Worm (Caenorhabditis elegans) whole organism, L1 larva: ENCODE data around the gene K08F9.1.
A peak's percentile ranks its signal among the peaks of the same experiment; 100 is the strongest.

Experiments
- C16A3.4 ChIP-seq: fragments of 150-350 bp; optimal IDR thresholded peaks from 2 replicates; lab custom pipeline; 2014; ENCODE audit warnings: missing biosample characterization, missing genetic modification characterization
- Y116A8C.19 ChIP-seq: sonication (generic microtip); optimal IDR thresholded peaks from 2 replicates; lab custom pipeline; 2016; ENCODE audit warnings: missing compliant biosample characterization, missing genetic modification characterization, borderline replicate concordance
- ceh-90 ChIP-seq: sonication (generic microtip); optimal IDR thresholded peaks from 2 replicates; lab custom pipeline; 2016; ENCODE audit warnings: missing genetic modification characterization, missing compliant biosample characterization
- ces-1 ChIP-seq: fragments of 150-350 bp; optimal IDR thresholded peaks from 2 replicates; lab custom pipeline; 2014; ENCODE audit warnings: missing biosample characterization, missing genetic modification reagents, missing genetic modification characterization
- efl-1 ChIP-seq, 4 experiments: fragments of 150-350 bp; optimal IDR thresholded peaks in 3 of 4; peaks in 1 of 4; 1 replicate in 1 of 4; 2 replicates in 3 of 4; lab custom pipeline; 2014; ENCODE audit warnings: missing biosample characterization in 2 of 4, missing genetic modification characterization in 2 of 4, missing genetic modification reagents in 2 of 4
- efl-3 ChIP-seq: fragments of 200-800 bp; sonication (Bioruptor generic); optimal IDR thresholded peaks from 2 replicates; lab custom pipeline; 2018; ENCODE audit warnings: mild to moderate bottlenecking, missing genetic modification characterization, missing compliant biosample characterization
- egl-13 ChIP-seq: sonication (generic microtip); optimal IDR thresholded peaks from 2 replicates; lab custom pipeline; 2016; ENCODE audit warnings: missing genotype, missing genetic modification reagents, missing genetic modification characterization, missing compliant biosample characterization
- fkh-4 ChIP-seq: sonication (generic microtip); optimal IDR thresholded peaks from 2 replicates; lab custom pipeline; 2016; ENCODE audit warnings: missing compliant biosample characterization, missing genetic modification characterization, borderline replicate concordance
- fkh-8 ChIP-seq: sonication (generic microtip); optimal IDR thresholded peaks from 2 replicates; lab custom pipeline; 2016; ENCODE audit warnings: mild to moderate bottlenecking, missing genetic modification characterization, missing compliant biosample characterization
- hlh-17 ChIP-seq: fragments of 200-800 bp; sonication (Bioruptor generic); optimal IDR thresholded peaks from 2 replicates; lab custom pipeline; 2018; ENCODE audit warnings: missing genetic modification characterization, mild to moderate bottlenecking, missing compliant biosample characterization, moderate library complexity, borderline replicate concordance
- hlh-4 ChIP-seq: sonication (generic microtip); optimal IDR thresholded peaks from 2 replicates; lab custom pipeline; 2016; ENCODE audit warnings: mild to moderate bottlenecking, missing genetic modification characterization, missing compliant biosample characterization
- jun-1 ChIP-seq: fragments of 150-350 bp; optimal IDR thresholded peaks from 2 replicates; lab custom pipeline; 2014; ENCODE audit warnings: missing biosample characterization, missing genetic modification reagents, missing genetic modification characterization
- lin-15B ChIP-seq: fragments of 150-350 bp; sonication (generic microtip); optimal IDR thresholded peaks from 3 replicates; lab custom pipeline; 2014; ENCODE audit warnings: missing biosample characterization, missing genetic modification characterization
- lin-35 ChIP-seq, 2 experiments: fragments of 150-350 bp; optimal IDR thresholded peaks; 2 replicates each; lab custom pipeline; 2014; ENCODE audit warnings: missing biosample characterization in 2 of 2, missing genetic modification characterization in 2 of 2, missing genetic modification reagents in 2 of 2
- lir-3 ChIP-seq: sonication (generic microtip); optimal IDR thresholded peaks from 2 replicates; lab custom pipeline; 2016; ENCODE audit warnings: mild to moderate bottlenecking, missing genetic modification characterization, moderate library complexity, missing compliant biosample characterization; ENCODE audit not compliant: poor library complexity
- lsy-2 ChIP-seq, 2 experiments: fragments of 150-350 bp; optimal IDR thresholded peaks; 2 replicates each; lab custom pipeline; 2014; ENCODE audit warnings: missing biosample characterization in 2 of 2, missing genetic modification characterization in 2 of 2
- mdl-1 ChIP-seq, 2 experiments: fragments of 150-350 bp; optimal IDR thresholded peaks; 2 replicates each; lab custom pipeline; 2014 to 2017; ENCODE audit warnings: missing biosample characterization in 2 of 2, missing genetic modification characterization in 2 of 2, inconsistent platforms in 1 of 2
- nhr-20 ChIP-seq: sonication (generic microtip); optimal IDR thresholded peaks from 2 replicates; lab custom pipeline; 2016; ENCODE audit warnings: mild to moderate bottlenecking, missing genetic modification characterization, missing compliant biosample characterization
- nhr-47 ChIP-seq: sonication (generic microtip); optimal IDR thresholded peaks from 2 replicates; lab custom pipeline; 2016; ENCODE audit warnings: mild to moderate bottlenecking, missing genetic modification characterization, moderate library complexity, missing compliant biosample characterization
- nhr-77 ChIP-seq: fragments of 150-350 bp; optimal IDR thresholded peaks from 2 replicates; lab custom pipeline; 2014; ENCODE audit warnings: missing biosample characterization, missing genetic modification characterization
- nhr-85 ChIP-seq: sonication (generic microtip); peaks from one replicate; lab custom pipeline; 2016; ENCODE audit warnings: missing genetic modification characterization, inconsistent platforms, missing compliant biosample characterization
- rnt-1 ChIP-seq: sonication (generic microtip); optimal IDR thresholded peaks from 2 replicates; lab custom pipeline; 2016; ENCODE audit warnings: mild to moderate bottlenecking, missing genetic modification characterization, moderate library complexity, missing compliant biosample characterization
- snu-23 ChIP-seq: sonication (generic microtip); optimal IDR thresholded peaks from 2 replicates; lab custom pipeline; 2016; ENCODE audit warnings: missing genetic modification characterization, missing compliant biosample characterization
- sox-4 ChIP-seq: sonication (generic microtip); optimal IDR thresholded peaks from 2 replicates; lab custom pipeline; 2016; ENCODE audit warnings: missing genetic modification characterization, missing compliant biosample characterization
- sup-37 ChIP-seq: fragments of 200-800 bp; sonication (Bioruptor generic); optimal IDR thresholded peaks from 2 replicates; lab custom pipeline; 2018; ENCODE audit warnings: mild to moderate bottlenecking, missing genetic modification characterization, missing compliant biosample characterization
- tbx-2 ChIP-seq: sonication (generic microtip); optimal IDR thresholded peaks from 2 replicates; lab custom pipeline; 2016; ENCODE audit warnings: missing genetic modification characterization, missing compliant biosample characterization
- unc-30 ChIP-seq: sonication (generic microtip); optimal IDR thresholded peaks from 2 replicates; lab custom pipeline; 2017; ENCODE audit warnings: missing biosample characterization, missing genetic modification characterization
- unc-62 ChIP-seq: fragments of 150-350 bp; optimal IDR thresholded peaks from 2 replicates; lab custom pipeline; 2014; ENCODE audit warnings: missing biosample characterization, missing genetic modification reagents, missing genetic modification characterization
- unc-98 ChIP-seq: fragments of 200-800 bp; sonication (Bioruptor generic); IDR thresholded peaks from 2 replicates; pipeline ENCODE4 v1.3.6; 2022; ENCODE audit warnings: missing genetic modification characterization, missing compliant biosample characterization
- zag-1 ChIP-seq: fragments of 150-350 bp; optimal IDR thresholded peaks from 2 replicates; lab custom pipeline; 2014; ENCODE audit warnings: missing biosample characterization, missing genetic modification characterization

K08F9.1 gene

ce11 chrV:15179757-15180156 is 36.6 kb upstream of the K08F9.1 start, which contains the start of gene T09F5.10:
TSS of gene T09F5.10 (plus strand) at chrV:15180057.
- TF ChIP-seq egl-13 (tag; lab: Kevin White, UChicago) = no peak
- TF ChIP-seq unc-62 (GFP tag; lab: Kevin White, UChicago) = no peak
- TF ChIP-seq efl-3 (GFP tag; lab: Kevin White, UChicago) = no peak
- TF ChIP-seq hlh-17 = no peak
- no peak for TF ChIP-seq C16A3.4
- no peak for TF ChIP-seq jun-1
- no peak for TF ChIP-seq fkh-8 (tag; lab: Kevin White, UChicago)
- no peak for TF ChIP-seq lin-35 (GFP tag; optimal IDR thresholded peaks at IDR 0.05; lab: Kevin White, UChicago)
- no peak for TF ChIP-seq tbx-2
- TF ChIP-seq mdl-1 (tag; optimal IDR thresholded peaks at IDR 0.05; lab: Kevin White, UChicago) = no peak
- no peak for TF ChIP-seq ces-1 (GFP tag; lab: Kevin White, UChicago)
- no peak for TF ChIP-seq nhr-77 (tag; lab: Kevin White, UChicago)
- TF ChIP-seq unc-30 = no peak
- no peak for TF ChIP-seq lsy-2 (tag; optimal IDR thresholded peaks at IDR 0.05; lab: Kevin White, UChicago)
- TF ChIP-seq fkh-4 (tag; lab: Kevin White, UChicago) = no peak

- TF ChIP-seq rnt-1 (tag; lab: Kevin White, UChicago) = no peak
- TF ChIP-seq ceh-90 = no peak
- TF ChIP-seq sox-4 = no peak
- TF ChIP-seq lin-15B = no peak
- TF ChIP-seq nhr-77 (tag; lab: Kevin White, UChicago) = no peak
Measured at ce11 chrV:15175459-15175858, 32.3 kb upstream of the K08F9.1 start, which contains the start of gene clec-47. TSS of gene clec-47 (plus strand) at chrV:15175759.

ce11 chrV:15168018-15168417 is 24.8 kb upstream of the K08F9.1 start:
- peak; percentile 65 for TF ChIP-seq nhr-85 (tag; lab: Kevin White, UChicago)
- peak; percentile 28 for TF ChIP-seq snu-23 (GFP tag; lab: Kevin White, UChicago)
- peak in 1 of 2 experiments; percentile 24 for TF ChIP-seq lin-35 (GFP tag; optimal IDR thresholded peaks at IDR 0.05; lab: Kevin White, UChicago)
- TF ChIP-seq nhr-20 = peak; percentile 81

- no peak for TF ChIP-seq lir-3
- peak; percentile 10 for TF ChIP-seq nhr-47
- no peak for TF ChIP-seq Y116A8C.19 (tag; lab: Kevin White, UChicago)
- TF ChIP-seq hlh-4 (tag; lab: Kevin White, UChicago) = peak; percentile 100
- peak; percentile 24 for TF ChIP-seq fkh-8 (tag; lab: Kevin White, UChicago)
Measured at ce11 chrV:15162697-15163096, 19.5 kb upstream of the K08F9.1 start, which contains the start of gene srz-11. TSS of gene srz-11 (plus strand) at chrV:15163082.

- TF ChIP-seq lsy-2 (tag; optimal IDR thresholded peaks at IDR 0.05; lab: Kevin White, UChicago) = no peak
- no peak for TF ChIP-seq efl-1 (optimal IDR thresholded peaks at IDR 0.05; lab: Kevin White, UChicago)
- TF ChIP-seq efl-1 (GFP tag; optimal IDR thresholded peaks at IDR 0.05 in 1 of 2; lab: Kevin White, UChicago) = peak in 1 of 2 experiments; percentile 50
Measured at ce11 chrV:15158691-15159090, 15.5 kb upstream of the K08F9.1 start, which contains the start of gene str-45. TSS of gene str-45 (plus strand) at chrV:15158991.

ce11 chrV:15156504-15156903 is 13.3 kb upstream of the K08F9.1 start:
- TF ChIP-seq efl-3 (GFP tag; lab: Kevin White, UChicago) (no peak), ceh-90 (no peak), unc-98 (GFP tag; lab: Robert Waterston, UW) (no peak), nhr-20 (no peak), sup-37 (no peak), C16A3.4 (no peak)

ce11 chrV:15153277-15153676 is 10.1 kb upstream of the K08F9.1 start, which contains the start of gene srh-55:
TSS of gene srh-55 (plus strand) at chrV:15153577.
- no peak for TF ChIP-seq efl-1 (optimal IDR thresholded peaks at IDR 0.05; lab: Kevin White, UChicago)
- peak in 1 of 2 experiments; percentile 40 for TF ChIP-seq efl-1 (GFP tag; optimal IDR thresholded peaks at IDR 0.05 in 1 of 2; lab: Kevin White, UChicago)
- no peak for TF ChIP-seq zag-1
- TF ChIP-seq, all 84 proteins: peak for 1
